Worm (Caenorhabditis elegans): ENCODE data around the gene acs-10.

ce11 chrV:14149125-14149524 is 2.8 kb downstream of the acs-10 start:
- TF ChIP-seq unc-62 (GFP tag; optimal IDR thresholded peaks at IDR 0.05) (no peak), snpc-4 (GFP tag; optimal IDR thresholded peaks at IDR 0.05) (no peak), snpc-4 (tag; optimal IDR thresholded peaks at IDR 0.05) (no peak), pha-4 (tag; optimal IDR thresholded peaks at IDR 0.05) (no peak), F49E8.2 (tag; optimal IDR thresholded peaks at IDR 0.05; ENCODE audit: insufficient read depth) (no peak), T26A5.8 (tag; optimal IDR thresholded peaks at IDR 0.05) (no peak), lag-1 (GFP tag; IDR thresholded peaks at IDR 0.05) (no peak), cebp-2 (GFP tag; IDR thresholded peaks at IDR 0.05) (no peak)
